Fruit fly (Drosophila melanogaster) whole organism, adult: ENCODE data around the gene RpL30.
A peak's percentile ranks its signal among the peaks of the same experiment; 100 is the strongest.

Experiments
- CG11617 ChIP-seq: fragments of 200-800 bp; sonication (Bioruptor generic); optimal IDR thresholded peaks from 2 replicates; lab custom pipeline; 2017; ENCODE audit warnings: mild to moderate bottlenecking, missing biosample characterization, missing genetic modification reagents, missing genetic modification characterization
- CG12768 ChIP-seq: fragments of 200-800 bp; sonication (Bioruptor generic); optimal IDR thresholded peaks from 2 replicates; lab custom pipeline; 2017; ENCODE audit warnings: missing biosample characterization, missing genetic modification characterization, mild to moderate bottlenecking, moderate library complexity, missing genetic modification reagents
- CG14711 ChIP-seq: fragments of 200-800 bp; sonication (Bioruptor generic); optimal IDR thresholded peaks from 2 replicates; lab custom pipeline; 2018; ENCODE audit warnings: missing biosample characterization, mild to moderate bottlenecking, missing genetic modification characterization, moderate library complexity
- CG1620 ChIP-seq: fragments of 200-800 bp; sonication (Bioruptor generic); optimal IDR thresholded peaks from 2 replicates; lab custom pipeline; 2016; ENCODE audit warnings: missing biosample characterization, missing genetic modification characterization
- CG33017 ChIP-seq: fragments of 200-800 bp; sonication (Bioruptor generic); optimal IDR thresholded peaks from 2 replicates; lab custom pipeline; 2018; ENCODE audit warnings: missing biosample characterization, mild to moderate bottlenecking, missing genetic modification characterization, moderate library complexity
- CG5204 ChIP-seq: fragments of 200-800 bp; sonication (Bioruptor generic); optimal IDR thresholded peaks from 2 replicates; lab custom pipeline; 2016; ENCODE audit warnings: missing biosample characterization, missing genetic modification characterization
- CG7045 ChIP-seq: fragments of 200-800 bp; sonication (Bioruptor generic); optimal IDR thresholded peaks from 2 replicates; lab custom pipeline; 2017; ENCODE audit warnings: missing biosample characterization, mild to moderate bottlenecking, missing genetic modification characterization
- CG7101 ChIP-seq: fragments of 200-800 bp; sonication (Bioruptor generic); optimal IDR thresholded peaks from 2 replicates; lab custom pipeline; 2018; ENCODE audit warnings: missing biosample characterization, mild to moderate bottlenecking, missing genetic modification characterization, moderate library complexity
- Clk ChIP-seq: fragments of 200-800 bp; sonication (Bioruptor generic); optimal IDR thresholded peaks from 2 replicates; lab custom pipeline; 2017; ENCODE audit warnings: missing biosample characterization, missing genetic modification characterization
- Crg-1 ChIP-seq: fragments of 200-800 bp; sonication (Bioruptor generic); optimal IDR thresholded peaks from 2 replicates; lab custom pipeline; 2016; ENCODE audit warnings: missing biosample characterization, missing genetic modification characterization
- Hr96 ChIP-seq: fragments of 200-800 bp; sonication (Bioruptor generic); optimal IDR thresholded peaks from 2 replicates; lab custom pipeline; 2016; ENCODE audit warnings: missing biosample characterization, missing genetic modification characterization
- Mnt ChIP-seq: fragments of 200-800 bp; sonication (Bioruptor generic); optimal IDR thresholded peaks from 2 replicates; lab custom pipeline; 2016; ENCODE audit warnings: missing biosample characterization, mild to moderate bottlenecking, missing genetic modification characterization
- bab1 ChIP-seq: fragments of 200-800 bp; sonication (Bioruptor generic); optimal IDR thresholded peaks from 3 replicates; lab custom pipeline; 2019; ENCODE audit warnings: missing biosample characterization, mild to moderate bottlenecking, missing genetic modification characterization, moderate library complexity
- cic ChIP-seq: fragments of 200-800 bp; sonication (Bioruptor generic); optimal IDR thresholded peaks from 2 replicates; lab custom pipeline; 2017; ENCODE audit warnings: missing biosample characterization, mild to moderate bottlenecking, missing genetic modification characterization, moderate library complexity
- cnc ChIP-seq, 2 experiments: fragments of >200 bp; optimal IDR thresholded peaks; 2 replicates each; lab custom pipeline; 2017
- kay ChIP-seq: fragments of 200-800 bp; sonication (Bioruptor generic); peaks from one replicate; lab custom pipeline; 2016; ENCODE audit warnings: missing biosample characterization, missing genetic modification characterization, borderline replicate concordance
- ovo ChIP-seq: fragments of 200-800 bp; sonication (Bioruptor generic); optimal IDR thresholded peaks from 2 replicates; lab custom pipeline; 2016; ENCODE audit warnings: missing biosample characterization, missing genetic modification characterization
- pad ChIP-seq: fragments of 200-800 bp; sonication (Bioruptor generic); optimal IDR thresholded peaks from 3 replicates; lab custom pipeline; 2017; ENCODE audit warnings: missing biosample characterization, missing genetic modification characterization, mild to moderate bottlenecking, moderate library complexity, missing genetic modification reagents
- tj ChIP-seq: fragments of 200-800 bp; sonication (Bioruptor generic); optimal IDR thresholded peaks from 3 replicates; lab custom pipeline; 2017; ENCODE audit warnings: missing biosample characterization, mild to moderate bottlenecking, missing genetic modification characterization, moderate library complexity
- toe ChIP-seq: fragments of 200-800 bp; sonication (Bioruptor generic); optimal IDR thresholded peaks from 2 replicates; lab custom pipeline; 2016; ENCODE audit warnings: missing biosample characterization, missing genetic modification characterization

Gene RpL30

DNA sequence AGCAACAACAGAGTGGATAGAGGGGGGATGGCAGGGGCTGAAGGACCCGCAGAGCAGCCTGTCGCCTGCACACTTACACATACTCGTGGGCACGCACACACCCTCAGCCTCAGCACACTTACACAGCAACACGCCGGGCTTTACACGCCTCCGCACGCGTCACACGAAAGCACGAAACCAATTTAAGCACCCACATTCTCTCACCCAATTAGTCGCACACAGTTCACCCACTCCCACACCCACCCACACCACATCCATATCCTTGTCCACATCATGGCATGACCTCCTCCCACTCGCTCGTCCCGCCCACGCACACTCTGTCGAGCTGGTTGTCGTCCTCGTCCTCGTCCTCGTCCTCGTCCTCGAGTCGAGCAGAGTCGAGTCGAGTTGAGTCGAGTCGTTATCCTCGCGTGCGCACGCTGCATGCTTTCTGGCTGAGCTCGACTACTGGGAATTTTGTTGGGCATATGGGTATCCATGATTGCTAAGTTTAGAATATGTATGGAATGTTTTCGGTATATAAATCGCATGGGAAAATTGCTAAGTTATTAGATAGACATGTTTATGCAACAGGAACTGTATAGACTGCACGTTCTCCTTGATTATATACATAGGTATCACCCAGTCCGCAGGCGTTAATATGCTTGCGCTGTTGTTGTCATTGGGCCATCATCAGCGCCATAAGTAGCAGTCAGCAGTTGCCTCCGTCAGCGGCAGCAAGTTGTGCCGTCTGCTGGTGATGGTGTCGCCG, 3.0 kb upstream of the RpL30 start:
- TF ChIP-seq CG7101 (tag; lab: Kevin White, UChicago) (peak; percentile 14), tj (no peak), CG33017 (tag; lab: Kevin White, UChicago) (peak; percentile 56), CG14711 (tag; lab: Kevin White, UChicago) (no peak)

DNA sequence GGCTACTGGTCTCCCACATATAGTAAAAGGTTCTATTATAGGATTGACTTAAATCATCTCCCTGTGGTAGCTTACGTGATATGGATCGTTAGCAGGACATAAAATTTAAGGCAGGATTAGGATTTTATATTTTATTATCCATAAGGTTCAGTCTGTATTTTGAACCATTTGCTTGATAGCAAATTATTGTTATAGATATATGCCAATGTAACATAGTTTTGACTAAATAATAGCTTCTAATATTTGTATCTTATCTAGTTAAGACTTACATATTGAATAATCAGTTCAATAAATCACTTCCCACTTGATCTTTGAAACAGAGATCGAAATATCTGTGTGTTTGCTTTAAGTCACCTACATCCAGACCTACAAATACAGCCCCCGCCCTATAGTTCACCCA, 1.5 kb upstream of the RpL30 start, which contains the start of gene robl37BC:
Gene robl37BC (plus strand): TSS at position 301 of the 400 bp plus-strand sequence.
- TF ChIP-seq CG33017 (tag; lab: Kevin White, UChicago) (no peak), bab1 (no peak), CG7101 (tag; lab: Kevin White, UChicago) (no peak), CG1620 (GFP tag; lab: Kevin White, UChicago) (no peak), CG11617 (GFP tag; lab: Kevin White, UChicago) (no peak), Clk (GFP tag; lab: Kevin White, UChicago) (no peak)

DNA sequence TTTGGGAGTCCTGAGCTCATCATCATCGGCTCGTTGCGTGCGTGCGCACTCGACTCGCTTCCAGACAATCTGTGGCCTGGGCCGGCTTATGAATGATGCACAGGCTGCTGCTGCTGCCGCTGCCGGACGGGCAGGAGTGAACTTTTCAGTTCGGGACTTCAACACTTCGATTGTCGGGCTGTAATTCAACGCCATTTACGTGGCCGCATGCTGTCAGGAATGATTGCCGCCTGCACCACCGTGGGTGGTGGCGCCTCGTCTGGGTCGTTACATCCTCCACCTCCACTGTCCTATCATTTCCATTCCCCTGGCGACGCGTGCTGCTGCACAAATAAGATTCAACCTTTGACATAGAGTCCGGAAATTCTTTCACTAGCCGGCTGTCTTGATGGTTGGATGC, 931 bp upstream of the RpL30 start:
- no peak for TF ChIP-seq toe (GFP tag; lab: Kevin White, UChicago)
- TF ChIP-seq Mnt (GFP tag; lab: Kevin White, UChicago), result no peak
- no peak for TF ChIP-seq tj
- TF ChIP-seq CG11617 (GFP tag; lab: Kevin White, UChicago), result no peak
- TF ChIP-seq CG5204, result no peak
- TF ChIP-seq bab1, result no peak
- no peak for TF ChIP-seq Clk (GFP tag; lab: Kevin White, UChicago)
- no peak for TF ChIP-seq CG7045 (GFP tag; lab: Kevin White, UChicago)
- TF ChIP-seq CG12768 (GFP tag; lab: Kevin White, UChicago), result no peak
- no peak for TF ChIP-seq kay (GFP tag; lab: Kevin White, UChicago)
- no peak for TF ChIP-seq ovo (GFP tag; lab: Kevin White, UChicago)
- TF ChIP-seq Hr96 (GFP tag; lab: Kevin White, UChicago), result no peak
- TF ChIP-seq cic (GFP tag; lab: Kevin White, UChicago), result no peak
- TF ChIP-seq pad (GFP tag; lab: Kevin White, UChicago), result no peak

DNA sequence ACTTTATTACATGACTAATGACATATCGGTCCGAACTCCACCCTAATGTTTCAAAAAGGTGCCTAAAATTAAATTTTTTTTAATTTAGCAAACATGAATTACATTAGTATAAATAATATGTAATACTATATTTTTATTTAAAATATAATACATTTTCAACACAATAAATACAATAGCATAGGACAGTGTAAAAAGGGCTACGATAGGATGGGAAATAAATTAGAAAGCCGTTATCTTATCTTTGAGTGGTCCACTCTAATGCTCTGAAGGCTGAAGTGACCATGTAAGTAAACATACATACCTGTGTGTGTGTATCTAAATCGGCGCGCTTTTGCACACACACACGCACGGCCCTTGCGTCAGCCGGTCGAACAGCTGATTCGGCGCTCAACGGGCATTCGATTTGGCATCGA, 6.1 kb downstream of the RpL30 start, which contains the start of gene CG31793:
Gene CG31793 (plus strand): TSS at position 409 of the 413 bp plus-strand sequence.
- TF ChIP-seq CG12768 (GFP tag; lab: Kevin White, UChicago) (no peak), Clk (GFP tag; lab: Kevin White, UChicago) (no peak), Crg-1 (GFP tag; lab: Kevin White, UChicago) (peak; percentile 55), cnc (optimal IDR thresholded peaks at IDR 0.05; lab: Kevin White, UChicago) (no peak), CG1620 (GFP tag; lab: Kevin White, UChicago) (no peak), CG7101 (tag; lab: Kevin White, UChicago) (peak; percentile 85), cic (GFP tag; lab: Kevin White, UChicago) (peak; percentile 89), Hr96 (GFP tag; lab: Kevin White, UChicago) (no peak), CG14711 (tag; lab: Kevin White, UChicago) (peak; percentile 68), CG11617 (GFP tag; lab: Kevin White, UChicago) (peak; percentile 79), Mnt (GFP tag; lab: Kevin White, UChicago) (no peak), tj (no peak), toe (GFP tag; lab: Kevin White, UChicago) (peak; percentile 18), CG33017 (tag; lab: Kevin White, UChicago) (peak; percentile 56), pad (GFP tag; lab: Kevin White, UChicago) (peak; percentile 23), bab1 (peak; percentile 84), CG5204 (peak; percentile 12), CG7045 (GFP tag; lab: Kevin White, UChicago) (peak; percentile 47), kay (GFP tag; lab: Kevin White, UChicago) (no peak), ovo (GFP tag; lab: Kevin White, UChicago) (peak; percentile 61)

DNA sequence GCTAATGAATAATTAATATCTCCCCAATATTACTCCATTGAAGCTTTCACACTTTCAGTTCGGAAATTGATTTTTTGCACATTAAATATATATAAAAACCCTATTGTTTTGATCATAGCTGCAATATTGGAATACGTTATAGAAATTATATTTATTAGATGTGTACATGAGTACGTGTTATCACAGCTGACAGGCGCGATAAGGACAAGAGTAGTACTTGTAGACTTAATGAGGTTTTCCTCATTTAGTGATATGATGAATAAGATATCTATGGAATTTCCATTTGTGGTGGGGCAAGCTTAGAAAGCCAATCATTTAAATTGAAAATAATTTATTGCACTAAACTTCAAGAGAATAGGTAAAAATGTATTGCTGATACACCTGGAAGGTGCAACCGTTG, 6.6 kb downstream of the RpL30 start:
- TF ChIP-seq Hr96 (GFP tag; lab: Kevin White, UChicago), result no peak
- TF ChIP-seq ovo (GFP tag; lab: Kevin White, UChicago), result no peak
- TF ChIP-seq cnc (optimal IDR thresholded peaks at IDR 0.05; lab: Kevin White, UChicago), result no peak
- TF ChIP-seq kay (GFP tag; lab: Kevin White, UChicago), result no peak
- no peak for TF ChIP-seq Clk (GFP tag; lab: Kevin White, UChicago)
- TF ChIP-seq CG5204, result no peak
- TF ChIP-seq toe (GFP tag; lab: Kevin White, UChicago), result no peak
- TF ChIP-seq cic (GFP tag; lab: Kevin White, UChicago), result no peak
- TF ChIP-seq CG7045 (GFP tag; lab: Kevin White, UChicago), result no peak
- no peak for TF ChIP-seq bab1
- TF ChIP-seq CG11617 (GFP tag; lab: Kevin White, UChicago), result no peak

DNA sequence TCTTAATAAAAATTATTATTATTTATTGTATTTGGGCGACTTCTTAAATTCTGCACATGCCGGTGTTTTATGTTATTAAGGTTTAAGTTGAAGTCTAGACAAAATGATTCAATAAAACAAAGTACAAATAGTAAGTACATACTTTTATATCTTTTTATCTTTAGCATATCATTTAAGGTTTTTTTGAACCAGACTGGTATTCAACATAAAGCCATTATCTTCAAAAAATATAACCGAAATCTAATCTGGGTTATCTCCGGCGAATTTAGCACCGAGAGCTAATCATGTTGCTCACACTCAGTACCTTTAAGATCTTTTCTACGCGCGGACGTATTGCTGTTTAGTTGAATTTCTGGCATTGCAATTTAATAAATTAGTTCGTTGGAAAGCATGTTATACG, 12.0 kb downstream of the RpL30 start, which contains the start of gene CG31792:
Gene CG31792 (plus strand): TSS at position 301 of the 400 bp plus-strand sequence.
- TF ChIP-seq CG11617 (GFP tag; lab: Kevin White, UChicago) (no peak), CG1620 (GFP tag; lab: Kevin White, UChicago) (no peak), Hr96 (GFP tag; lab: Kevin White, UChicago) (no peak), Mnt (GFP tag; lab: Kevin White, UChicago) (no peak), CG12768 (GFP tag; lab: Kevin White, UChicago) (no peak), bab1 (no peak), cic (GFP tag; lab: Kevin White, UChicago) (no peak), pad (GFP tag; lab: Kevin White, UChicago) (no peak), kay (GFP tag; lab: Kevin White, UChicago) (no peak), Crg-1 (GFP tag; lab: Kevin White, UChicago) (no peak), ovo (GFP tag; lab: Kevin White, UChicago) (no peak), Clk (GFP tag; lab: Kevin White, UChicago) (no peak), CG5204 (no peak), cnc (optimal IDR thresholded peaks at IDR 0.05; lab: Kevin White, UChicago) (no peak), CG7045 (GFP tag; lab: Kevin White, UChicago) (no peak)
